Worm (Caenorhabditis elegans): ENCODE data around the gene dct-19.

dct-19 gene

ce11 chrIV:12918256-12918655, 24.5 kb upstream of the dct-19 start, which contains the start of gene C32H11.3:
TSS of gene C32H11.3 (plus strand) at chrIV:12918556.
- TF ChIP-seq unc-62 (GFP tag; optimal IDR thresholded peaks at IDR 0.05) = no peak

- no peak for TF ChIP-seq unc-62 (GFP tag; optimal IDR thresholded peaks at IDR 0.05)
These were observed 22.2 kb upstream of the dct-19 start for ce11 chrIV:12920553-12920952.

- no peak for TF ChIP-seq unc-62 (GFP tag; optimal IDR thresholded peaks at IDR 0.05)
These were observed 21.7 kb upstream of the dct-19 start, which contains the start of gene C32H11.4 for ce11 chrIV:12921027-12921426. TSS of gene C32H11.4 (plus strand) at chrIV:12921264.

ce11 chrIV:12924332-12924731, 18.4 kb upstream of the dct-19 start, which contains the start of gene srlf-4:
TSS of gene srlf-4 (minus strand) at chrIV:12924432.
- TF ChIP-seq unc-62 (GFP tag; optimal IDR thresholded peaks at IDR 0.05) = no peak

- TF ChIP-seq unc-62 (GFP tag; optimal IDR thresholded peaks at IDR 0.05) = no peak
These were observed 16.1 kb upstream of the dct-19 start, which contains the start of gene srlf-5 for ce11 chrIV:12926639-12927038. TSS of gene srlf-5 (minus strand) at chrIV:12926739.

- TF ChIP-seq unc-62 (GFP tag; optimal IDR thresholded peaks at IDR 0.05) = no peak
These were observed 6.4 kb upstream of the dct-19 start, which contains the start of the genes cld-1 and dod-21 for ce11 chrIV:12936221-12936776. TSS of gene cld-1 (minus strand) at chrIV:12936271. TSS of gene dod-21 (plus strand) at chrIV:12936738.

- TF ChIP-seq unc-62 (GFP tag; optimal IDR thresholded peaks at IDR 0.05) = no peak
These were observed 1.5 kb upstream of the dct-19 start, which contains the start of gene dod-24 for ce11 chrIV:12941254-12941653. TSS of gene dod-24 (minus strand) at chrIV:12941354.

- TF ChIP-seq unc-62 (GFP tag; optimal IDR thresholded peaks at IDR 0.05) = no peak
These were observed 3.8 kb downstream of the dct-19 start, which contains the start of gene F55G11.1 for ce11 chrIV:12946488-12946887. TSS of gene F55G11.1 (minus strand) at chrIV:12946588.

ce11 chrIV:12948470-12948869, 5.7 kb downstream of the dct-19 start, which contains the start of gene F55G11.10:
TSS of gene F55G11.10 (plus strand) at chrIV:12948770.
- no peak for TF ChIP-seq unc-62 (GFP tag; optimal IDR thresholded peaks at IDR 0.05)

- TF ChIP-seq unc-62 (GFP tag; optimal IDR thresholded peaks at IDR 0.05) = no peak
These were observed 15.0 kb downstream of the dct-19 start, which contains the start of gene F55G11.6 for ce11 chrIV:12957730-12958129. TSS of gene F55G11.6 (plus strand) at chrIV:12958030.

ce11 chrIV:12960136-12960535, 17.4 kb downstream of the dct-19 start, which contains the start of gene F55G11.7:
TSS of gene F55G11.7 (plus strand) at chrIV:12960436.
- no peak for TF ChIP-seq unc-62 (GFP tag; optimal IDR thresholded peaks at IDR 0.05)

ce11 chrIV:12962564-12962963, 19.8 kb downstream of the dct-19 start, which contains the start of gene F55G11.8:
TSS of gene F55G11.8 (plus strand) at chrIV:12962808.
- TF ChIP-seq unc-62 (GFP tag; optimal IDR thresholded peaks at IDR 0.05) = no peak

ce11 chrIV:12964648-12965047, 21.9 kb downstream of the dct-19 start:
- TF ChIP-seq unc-62 (GFP tag; optimal IDR thresholded peaks at IDR 0.05) = no peak

ce11 chrIV:12965074-12965473, 22.3 kb downstream of the dct-19 start, which contains the start of gene dod-22:
TSS of gene dod-22 (plus strand) at chrIV:12965374.
- TF ChIP-seq unc-62 (GFP tag; optimal IDR thresholded peaks at IDR 0.05) = no peak

ce11 chrIV:12967303-12967702, 24.6 kb downstream of the dct-19 start:
- no peak for TF ChIP-seq unc-62 (GFP tag; optimal IDR thresholded peaks at IDR 0.05)

- TF ChIP-seq unc-62 (GFP tag; optimal IDR thresholded peaks at IDR 0.05) = no peak
These were observed 26.4 kb downstream of the dct-19 start, which contains the start of gene F55G11.2 for ce11 chrIV:12969141-12969540. TSS of gene F55G11.2 (minus strand) at chrIV:12969289.

ce11 chrIV:12971994-12972520, 29.3 kb downstream of the dct-19 start:
- no peak for TF ChIP-seq unc-62 (GFP tag; optimal IDR thresholded peaks at IDR 0.05)
